Worm (Caenorhabditis elegans): ENCODE measurements around the gene K07D4.2.

K07D4.2 gene

DNA sequence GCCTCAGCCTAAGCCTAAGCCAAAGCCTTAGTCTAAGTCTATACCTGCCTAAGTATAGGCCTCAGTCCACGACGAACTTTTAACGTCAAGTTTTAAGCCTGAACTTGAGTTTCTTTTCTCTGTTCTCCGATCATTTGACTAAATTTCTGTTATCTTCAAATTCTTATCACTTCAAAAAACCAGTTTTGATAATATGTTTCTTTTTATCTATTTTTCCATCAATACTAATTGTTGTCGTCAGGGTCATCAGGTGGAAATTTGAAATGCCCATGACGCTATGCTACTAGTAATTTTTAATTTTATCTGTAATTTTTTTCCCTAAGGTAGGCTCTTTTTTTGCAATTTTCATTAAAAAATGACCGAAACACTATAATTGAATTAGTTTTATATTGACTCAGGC is 33.8 kb downstream of the K07D4.2 start:
- TF ChIP-seq lin-39 (tag; optimal IDR thresholded peaks at IDR 0.05): no peak
- TF ChIP-seq lin-11 (tag; optimal IDR thresholded peaks at IDR 0.05): no peak
- no peak for TF ChIP-seq skn-1 (tag; optimal IDR thresholded peaks at IDR 0.05)
- TF ChIP-seq R02D3.7 (tag; optimal IDR thresholded peaks at IDR 0.05): no peak
- TF ChIP-seq mbf-1 (tag; optimal IDR thresholded peaks at IDR 0.05): no peak
- no peak for TF ChIP-seq sma-3 (GFP tag; optimal IDR thresholded peaks at IDR 0.05)
- TF ChIP-seq egl-27 (tag; optimal IDR thresholded peaks at IDR 0.05): no peak
- TF ChIP-seq sma-9 (GFP tag; optimal IDR thresholded peaks at IDR 0.05): no peak
- TF ChIP-seq sma-9 (tag; optimal IDR thresholded peaks at IDR 0.05): no peak
- TF ChIP-seq ZK546.5 (tag; optimal IDR thresholded peaks at IDR 0.05): no peak
- no peak for TF ChIP-seq dmd-4 (tag; optimal IDR thresholded peaks at IDR 0.05)
- TF ChIP-seq crh-2 (tag; optimal IDR thresholded peaks at IDR 0.05): no peak
- no peak for TF ChIP-seq aly-2 (tag; optimal IDR thresholded peaks at IDR 0.05)
- TF ChIP-seq nhr-237 (tag; optimal IDR thresholded peaks at IDR 0.05): no peak
- no peak for TF ChIP-seq nhr-12 (tag; optimal IDR thresholded peaks at IDR 0.05)
- TF ChIP-seq lin-13 (GFP tag; optimal IDR thresholded peaks at IDR 0.05): no peak
- no peak for TF ChIP-seq ceh-82 (tag; optimal IDR thresholded peaks at IDR 0.05)
- no peak for TF ChIP-seq gmeb-1 (tag; optimal IDR thresholded peaks at IDR 0.05)
- no peak for TF ChIP-seq nhr-21 (tag; optimal IDR thresholded peaks at IDR 0.05)

DNA sequence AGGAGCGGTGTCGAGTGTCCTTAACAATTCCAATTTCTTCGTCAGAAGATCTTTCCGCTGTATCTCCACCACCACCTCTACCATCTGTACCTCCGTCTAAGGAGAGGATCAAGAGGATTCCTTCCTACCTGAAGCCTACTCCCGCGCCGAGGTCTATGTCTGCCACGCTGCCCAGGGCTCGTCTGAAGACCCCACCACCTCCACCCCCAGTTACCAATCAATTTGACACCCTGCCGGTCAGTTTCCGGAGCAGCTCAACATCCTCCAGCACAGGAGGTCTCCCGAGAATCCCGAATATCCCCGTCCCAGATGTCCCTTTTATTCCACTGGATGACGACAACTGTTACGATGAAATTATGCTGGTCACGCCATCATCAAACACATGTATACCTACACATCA is 37.3 kb downstream of the K07D4.2 start:
- no peak for TF ChIP-seq aly-2 (tag; optimal IDR thresholded peaks at IDR 0.05)
- no peak for TF ChIP-seq sem-4 (tag; optimal IDR thresholded peaks at IDR 0.05)
- TF ChIP-seq unc-39 (tag; optimal IDR thresholded peaks at IDR 0.05): no peak
- TF ChIP-seq nhr-23 (tag; optimal IDR thresholded peaks at IDR 0.05): no peak
- no peak for TF ChIP-seq snpc-4 (tag; optimal IDR thresholded peaks at IDR 0.05)
- no peak for TF ChIP-seq nhr-10 (tag; optimal IDR thresholded peaks at IDR 0.05)
- no peak for TF ChIP-seq nhr-129 (tag; optimal IDR thresholded peaks at IDR 0.05)

DNA sequence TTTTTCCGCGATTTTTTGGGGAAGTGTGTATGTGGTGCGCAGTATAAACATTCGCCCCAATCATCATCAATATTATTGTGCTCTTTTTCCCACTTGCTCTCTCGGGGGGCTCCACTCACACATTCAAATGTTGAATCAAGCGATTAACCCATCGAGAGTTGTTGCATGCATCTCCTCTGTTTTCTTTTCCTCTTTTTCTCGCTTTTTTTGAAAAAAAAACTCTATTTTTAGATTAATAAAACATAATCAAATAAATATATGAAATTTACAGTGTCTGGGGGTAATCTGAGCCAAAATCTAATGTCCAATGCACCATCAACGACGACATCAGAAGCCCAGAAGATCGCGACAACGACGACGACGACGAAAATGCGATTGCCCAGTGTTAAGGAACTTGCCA is 40.7 kb downstream of the K07D4.2 start, which contains the start of gene ephx-1:
Gene ephx-1 (plus strand): TSS at position 301 of the 400 bp plus-strand sequence.
- TF ChIP-seq gmeb-1 (tag; optimal IDR thresholded peaks at IDR 0.05) (no peak), nhr-237 (tag; optimal IDR thresholded peaks at IDR 0.05) (no peak), lin-11 (tag; optimal IDR thresholded peaks at IDR 0.05) (no peak), ztf-4 (tag; optimal IDR thresholded peaks at IDR 0.05) (no peak), sem-4 (tag; optimal IDR thresholded peaks at IDR 0.05) (no peak), unc-39 (tag; optimal IDR thresholded peaks at IDR 0.05) (no peak), ztf-1 (GFP tag; conservative IDR thresholded peaks at IDR 0.05) (no peak), egl-27 (tag; optimal IDR thresholded peaks at IDR 0.05) (no peak), ZK546.5 (tag; optimal IDR thresholded peaks at IDR 0.05) (no peak), sma-3 (GFP tag; optimal IDR thresholded peaks at IDR 0.05) (no peak), lin-13 (GFP tag; optimal IDR thresholded peaks at IDR 0.05) (no peak), unc-55 (GFP tag; optimal IDR thresholded peaks at IDR 0.05) (no peak), sma-9 (GFP tag; optimal IDR thresholded peaks at IDR 0.05) (no peak), sma-9 (tag; optimal IDR thresholded peaks at IDR 0.05) (no peak), snpc-4 (tag; optimal IDR thresholded peaks at IDR 0.05) (no peak), R02D3.7 (tag; optimal IDR thresholded peaks at IDR 0.05) (no peak)

DNA sequence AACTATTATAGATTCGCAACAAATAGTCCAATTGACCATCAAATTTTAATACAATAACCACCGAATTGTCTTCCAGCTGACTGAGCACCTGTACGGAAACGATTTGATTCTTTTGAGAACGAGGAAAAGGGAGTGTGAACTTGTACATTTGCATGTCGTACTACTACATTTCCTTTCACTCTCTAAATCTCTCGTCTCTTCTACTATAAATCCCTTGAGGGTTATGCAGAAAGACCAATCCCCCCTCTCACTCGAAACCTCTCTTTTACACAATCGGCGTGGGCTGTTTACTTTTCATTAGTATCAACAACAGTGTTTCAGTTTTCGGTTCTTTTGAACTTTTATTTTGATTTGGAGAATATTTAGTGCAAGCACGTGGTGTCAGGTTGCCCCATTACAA is 43.2 kb downstream of the K07D4.2 start:
- TF ChIP-seq elt-3 (tag; optimal IDR thresholded peaks at IDR 0.05) (no peak), ztf-4 (tag; optimal IDR thresholded peaks at IDR 0.05) (no peak), zag-1 (tag; optimal IDR thresholded peaks at IDR 0.05) (no peak), nhr-21 (tag; optimal IDR thresholded peaks at IDR 0.05) (no peak), snpc-4 (tag; optimal IDR thresholded peaks at IDR 0.05) (no peak), mdl-1 (tag; optimal IDR thresholded peaks at IDR 0.05) (no peak), ama-1 (optimal IDR thresholded peaks at IDR 0.05) (no peak), nhr-10 (tag; optimal IDR thresholded peaks at IDR 0.05) (no peak), nhr-6 (tag; optimal IDR thresholded peaks at IDR 0.05) (no peak), lin-13 (GFP tag; optimal IDR thresholded peaks at IDR 0.05) (no peak), unc-55 (GFP tag; optimal IDR thresholded peaks at IDR 0.05) (no peak)

DNA sequence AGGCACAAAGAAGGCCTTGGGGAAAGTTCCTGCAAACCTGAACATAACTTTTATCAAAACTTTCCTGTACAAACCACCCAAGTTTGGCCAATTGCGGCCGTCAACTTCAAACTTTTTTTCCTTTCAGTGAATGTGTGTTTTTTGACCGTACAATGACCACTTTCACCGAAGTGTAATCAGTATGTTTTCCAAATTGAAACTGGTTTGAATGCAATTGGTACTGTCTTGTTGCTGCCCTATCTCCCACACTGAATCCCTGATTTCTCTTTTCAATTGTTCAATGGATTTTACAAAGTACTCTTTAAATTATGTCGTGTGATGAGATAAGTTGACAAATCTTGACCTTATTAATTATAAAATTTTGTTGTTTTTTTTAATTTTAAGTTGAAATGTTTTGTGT is 44.9 kb downstream of the K07D4.2 start:
- TF ChIP-seq fos-1 (tag; optimal IDR thresholded peaks at IDR 0.05) (no peak), F13H6.1 (tag; optimal IDR thresholded peaks at IDR 0.05) (no peak), lin-13 (GFP tag; optimal IDR thresholded peaks at IDR 0.05) (no peak), nhr-129 (tag; optimal IDR thresholded peaks at IDR 0.05) (no peak)

All from whole organism, L2 larva.